Worm (Caenorhabditis elegans) whole organism, L1 larva: ENCODE measurements around the gene C29F5.8.

Experiments used
- C04F5.9 ChIP-seq: sonication (generic microtip); optimal IDR thresholded peaks from 2 replicates; lab custom pipeline; 2016; ENCODE audit warnings: missing genetic modification characterization, missing compliant biosample characterization
- Y116A8C.19 ChIP-seq: sonication (generic microtip); optimal IDR thresholded peaks from 2 replicates; lab custom pipeline; 2016; ENCODE audit warnings: missing compliant biosample characterization, missing genetic modification characterization, borderline replicate concordance
- aly-2 ChIP-seq: fragments of 150-350 bp; optimal IDR thresholded peaks from 2 replicates; lab custom pipeline; 2014; ENCODE audit warnings: missing biosample characterization, missing genetic modification characterization
- blmp-1 ChIP-seq: fragments of 150-350 bp; optimal IDR thresholded peaks from 2 replicates; lab custom pipeline; 2014; ENCODE audit warnings: missing biosample characterization, missing genetic modification characterization
- ceh-90 ChIP-seq: sonication (generic microtip); optimal IDR thresholded peaks from 2 replicates; lab custom pipeline; 2016; ENCODE audit warnings: missing genetic modification characterization, missing compliant biosample characterization
- ces-1 ChIP-seq: fragments of 150-350 bp; optimal IDR thresholded peaks from 2 replicates; lab custom pipeline; 2014; ENCODE audit warnings: missing biosample characterization, missing genetic modification reagents, missing genetic modification characterization
- dsc-1 ChIP-seq: sonication (generic microtip); optimal IDR thresholded peaks from 2 replicates; lab custom pipeline; 2016; ENCODE audit warnings: mild to moderate bottlenecking, missing genetic modification characterization, missing compliant biosample characterization
- egl-13 ChIP-seq: sonication (generic microtip); optimal IDR thresholded peaks from 2 replicates; lab custom pipeline; 2016; ENCODE audit warnings: missing genotype, missing genetic modification reagents, missing genetic modification characterization, missing compliant biosample characterization
- elt-2 ChIP-seq: sonication (generic microtip); optimal IDR thresholded peaks from 2 replicates; lab custom pipeline; 2016; ENCODE audit warnings: missing genetic modification characterization, mild to moderate bottlenecking, inconsistent platforms, missing compliant biosample characterization, missing genetic modification reagents
- elt-3 ChIP-seq, 6 experiments: fragments of 150-350 bp in 1 of 6; sonication (generic microtip); optimal IDR thresholded peaks; 2 replicates each; lab custom pipeline; 2017 to 2018; ENCODE audit warnings: missing biosample characterization in 6 of 6, missing genetic modification characterization in 6 of 6, inconsistent platforms in 1 of 6
- ets-5 ChIP-seq: fragments of 200-800 bp; sonication (Bioruptor generic); IDR thresholded peaks from 2 replicates; pipeline ENCODE4 v1.3.6; 2022; ENCODE audit warnings: missing genetic modification characterization, missing compliant biosample characterization
- fkh-10 ChIP-seq: sonication (generic microtip); optimal IDR thresholded peaks from 2 replicates; lab custom pipeline; 2017; ENCODE audit warnings: missing biosample characterization, missing genetic modification reagents, missing genetic modification characterization
- fkh-4 ChIP-seq: sonication (generic microtip); optimal IDR thresholded peaks from 2 replicates; lab custom pipeline; 2016; ENCODE audit warnings: missing compliant biosample characterization, missing genetic modification characterization, borderline replicate concordance
- fkh-8 ChIP-seq: sonication (generic microtip); optimal IDR thresholded peaks from 2 replicates; lab custom pipeline; 2016; ENCODE audit warnings: mild to moderate bottlenecking, missing genetic modification characterization, missing compliant biosample characterization
- fos-1 ChIP-seq: fragments of 150-350 bp; optimal IDR thresholded peaks from 2 replicates; lab custom pipeline; 2014; ENCODE audit warnings: missing biosample characterization, missing genetic modification characterization
- grh-1 ChIP-seq: fragments of 200-800 bp; sonication (Bioruptor generic); IDR thresholded peaks from 2 replicates; pipeline ENCODE4 v1.3.6; 2022; ENCODE audit warnings: missing genetic modification reagents, missing genetic modification characterization, missing compliant biosample characterization
- hlh-17 ChIP-seq: fragments of 200-800 bp; sonication (Bioruptor generic); optimal IDR thresholded peaks from 2 replicates; lab custom pipeline; 2018; ENCODE audit warnings: missing genetic modification characterization, mild to moderate bottlenecking, missing compliant biosample characterization, moderate library complexity, borderline replicate concordance
- jun-1 ChIP-seq: fragments of 150-350 bp; optimal IDR thresholded peaks from 2 replicates; lab custom pipeline; 2014; ENCODE audit warnings: missing biosample characterization, missing genetic modification reagents, missing genetic modification characterization
- lin-13 ChIP-seq: fragments of 150-350 bp; optimal IDR thresholded peaks from 2 replicates; lab custom pipeline; 2014; ENCODE audit warnings: missing biosample characterization, missing genetic modification reagents, missing genetic modification characterization
- lin-14 ChIP-seq: fragments of 200-800 bp; sonication (Bioruptor generic); optimal IDR thresholded peaks from 2 replicates; lab custom pipeline; 2018; ENCODE audit warnings: mild to moderate bottlenecking, missing genetic modification characterization, moderate library complexity, missing compliant biosample characterization
- lin-15B ChIP-seq: fragments of 150-350 bp; sonication (generic microtip); optimal IDR thresholded peaks from 3 replicates; lab custom pipeline; 2014; ENCODE audit warnings: missing biosample characterization, missing genetic modification characterization
- lin-35 ChIP-seq, 2 experiments: fragments of 150-350 bp; optimal IDR thresholded peaks; 2 replicates each; lab custom pipeline; 2014; ENCODE audit warnings: missing biosample characterization in 2 of 2, missing genetic modification characterization in 2 of 2, missing genetic modification reagents in 2 of 2
- lin-39 ChIP-seq: fragments of 150-350 bp; optimal IDR thresholded peaks from 2 replicates; lab custom pipeline; 2014; ENCODE audit warnings: missing biosample characterization, missing genetic modification reagents, missing genetic modification characterization
- lir-3 ChIP-seq: sonication (generic microtip); optimal IDR thresholded peaks from 2 replicates; lab custom pipeline; 2016; ENCODE audit warnings: mild to moderate bottlenecking, missing genetic modification characterization, moderate library complexity, missing compliant biosample characterization; ENCODE audit not compliant: poor library complexity
- lsy-2 ChIP-seq, 2 experiments: fragments of 150-350 bp; optimal IDR thresholded peaks; 2 replicates each; lab custom pipeline; 2014; ENCODE audit warnings: missing biosample characterization in 2 of 2, missing genetic modification characterization in 2 of 2
- mab-9 ChIP-seq: fragments of 200-800 bp; sonication (Bioruptor generic); IDR thresholded peaks from 2 replicates; pipeline ENCODE4 v1.3.6; 2022; ENCODE audit warnings: missing genetic modification reagents, missing genetic modification characterization, missing compliant biosample characterization
- mep-1 ChIP-seq: fragments of 150-350 bp; optimal IDR thresholded peaks from 2 replicates; lab custom pipeline; 2014; ENCODE audit warnings: missing biosample characterization, missing genetic modification characterization
- nhr-12 ChIP-seq: sonication (generic microtip); optimal IDR thresholded peaks from 2 replicates; lab custom pipeline; 2017; ENCODE audit warnings: missing biosample characterization, missing genetic modification characterization
- nhr-19 ChIP-seq: fragments of 200-800 bp; sonication (Bioruptor generic); conservative IDR thresholded peaks from 2 replicates; pipeline ENCODE4 v1.3.6; 2022; ENCODE audit warnings: missing genetic modification characterization, missing compliant biosample characterization
- nhr-20 ChIP-seq: sonication (generic microtip); optimal IDR thresholded peaks from 2 replicates; lab custom pipeline; 2016; ENCODE audit warnings: mild to moderate bottlenecking, missing genetic modification characterization, missing compliant biosample characterization
- nhr-47 ChIP-seq: sonication (generic microtip); optimal IDR thresholded peaks from 2 replicates; lab custom pipeline; 2016; ENCODE audit warnings: mild to moderate bottlenecking, missing genetic modification characterization, moderate library complexity, missing compliant biosample characterization
- nhr-71 ChIP-seq: sonication (generic microtip); optimal IDR thresholded peaks from 2 replicates; lab custom pipeline; 2016; ENCODE audit warnings: mild to moderate bottlenecking, missing genetic modification characterization, moderate library complexity, missing compliant biosample characterization
- nhr-76 ChIP-seq: sonication (generic microtip); optimal IDR thresholded peaks from 2 replicates; lab custom pipeline; 2017; ENCODE audit warnings: missing biosample characterization, missing genetic modification characterization
- nhr-77 ChIP-seq: fragments of 150-350 bp; optimal IDR thresholded peaks from 2 replicates; lab custom pipeline; 2014; ENCODE audit warnings: missing biosample characterization, missing genetic modification characterization
- nhr-85 ChIP-seq: sonication (generic microtip); peaks from one replicate; lab custom pipeline; 2016; ENCODE audit warnings: missing genetic modification characterization, inconsistent platforms, missing compliant biosample characterization
- pqm-1 ChIP-seq: sonication (generic microtip); optimal IDR thresholded peaks from 3 replicates; lab custom pipeline; 2017; ENCODE audit warnings: missing biosample characterization, missing genetic modification characterization
- rnt-1 ChIP-seq: sonication (generic microtip); optimal IDR thresholded peaks from 2 replicates; lab custom pipeline; 2016; ENCODE audit warnings: mild to moderate bottlenecking, missing genetic modification characterization, moderate library complexity, missing compliant biosample characterization
- snpc-4 ChIP-seq: fragments of 150-350 bp; optimal IDR thresholded peaks from 2 replicates; lab custom pipeline; 2014; ENCODE audit warnings: missing biosample characterization, missing genetic modification characterization
- snu-23 ChIP-seq: sonication (generic microtip); optimal IDR thresholded peaks from 2 replicates; lab custom pipeline; 2016; ENCODE audit warnings: missing genetic modification characterization, missing compliant biosample characterization
- sox-4 ChIP-seq: sonication (generic microtip); optimal IDR thresholded peaks from 2 replicates; lab custom pipeline; 2016; ENCODE audit warnings: missing genetic modification characterization, missing compliant biosample characterization
- sptf-1 ChIP-seq: fragments of 150-350 bp; optimal IDR thresholded peaks from 2 replicates; lab custom pipeline; 2014; ENCODE audit warnings: missing biosample characterization, missing genetic modification characterization
- swsn-7 ChIP-seq: sonication (generic microtip); optimal IDR thresholded peaks from 2 replicates; lab custom pipeline; 2016; ENCODE audit warnings: missing genetic modification characterization, missing compliant biosample characterization
- tbx-2 ChIP-seq: sonication (generic microtip); optimal IDR thresholded peaks from 2 replicates; lab custom pipeline; 2016; ENCODE audit warnings: missing genetic modification characterization, missing compliant biosample characterization
- tlp-1 ChIP-seq: fragments of 150-350 bp; optimal IDR thresholded peaks from 2 replicates; lab custom pipeline; 2014; ENCODE audit warnings: missing biosample characterization, missing genetic modification characterization
- unc-62 ChIP-seq: fragments of 150-350 bp; optimal IDR thresholded peaks from 2 replicates; lab custom pipeline; 2014; ENCODE audit warnings: missing biosample characterization, missing genetic modification reagents, missing genetic modification characterization
- xbp-1 ChIP-seq: sonication (generic microtip); optimal IDR thresholded peaks from 2 replicates; lab custom pipeline; 2016; ENCODE audit warnings: missing genetic modification characterization, missing compliant biosample characterization
- zag-1 ChIP-seq: fragments of 150-350 bp; optimal IDR thresholded peaks from 2 replicates; lab custom pipeline; 2014; ENCODE audit warnings: missing biosample characterization, missing genetic modification characterization

C29F5.8 gene

DNA sequence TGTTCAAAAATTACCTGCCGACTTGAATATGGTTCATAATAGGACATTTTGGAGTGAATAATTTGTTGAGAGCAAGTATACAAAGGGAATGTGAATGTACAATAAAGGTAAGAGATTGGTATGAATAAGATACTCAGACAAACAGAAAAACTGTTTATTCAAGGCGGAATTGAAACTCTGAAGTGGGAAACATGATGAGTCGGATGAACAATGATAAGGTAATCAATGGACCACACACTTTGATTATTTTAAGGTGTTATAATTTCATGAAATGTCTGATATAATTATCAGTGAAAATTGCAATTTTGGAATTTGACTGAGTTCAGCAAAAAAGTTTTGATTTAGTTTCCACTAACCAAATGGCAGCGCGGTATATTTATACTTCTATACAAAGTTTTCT lies 33.3 kb downstream of the C29F5.8 start:
- peak in 1 of 2 experiments; percentile 6 for TF ChIP-seq lin-35 (GFP tag; optimal IDR thresholded peaks at IDR 0.05; lab: Kevin White, UChicago)
- TF ChIP-seq elt-2 (tag; lab: Kevin White, UChicago), result peak; percentile 57
- no peak for TF ChIP-seq fkh-8
- no peak for TF ChIP-seq aly-2 (tag; lab: Kevin White, UChicago)
- no peak for TF ChIP-seq ces-1 (GFP tag; lab: Kevin White, UChicago)
- TF ChIP-seq mab-9 (GFP tag; lab: Robert Waterston, UW), result no peak
- TF ChIP-seq, all 84 proteins: peak for 2

- TF ChIP-seq zag-1 (no peak), rnt-1 (tag; lab: Kevin White, UChicago) (no peak), swsn-7 (tag; lab: Kevin White, UChicago) (no peak), tlp-1 (tag; lab: Kevin White, UChicago) (no peak), grh-1 (GFP tag; lab: Robert Waterston, UW) (no peak), fos-1 (tag; lab: Kevin White, UChicago) (no peak), egl-13 (no peak), sox-4 (no peak), fkh-4 (no peak), aly-2 (tag; lab: Kevin White, UChicago) (no peak), xbp-1 (tag; lab: Kevin White, UChicago) (no peak), nhr-19 (no peak), jun-1 (tag; lab: Kevin White, UChicago) (no peak), nhr-76 (no peak)
- TF ChIP-seq, all 84 proteins: peak for 0
These were observed 33.7 kb downstream of the C29F5.8 start, which contains the start of gene C32D5.7 for ce11 chrII:6339948-6340347. C32D5.7 (minus strand) TSS chrII:6340048.

DNA sequence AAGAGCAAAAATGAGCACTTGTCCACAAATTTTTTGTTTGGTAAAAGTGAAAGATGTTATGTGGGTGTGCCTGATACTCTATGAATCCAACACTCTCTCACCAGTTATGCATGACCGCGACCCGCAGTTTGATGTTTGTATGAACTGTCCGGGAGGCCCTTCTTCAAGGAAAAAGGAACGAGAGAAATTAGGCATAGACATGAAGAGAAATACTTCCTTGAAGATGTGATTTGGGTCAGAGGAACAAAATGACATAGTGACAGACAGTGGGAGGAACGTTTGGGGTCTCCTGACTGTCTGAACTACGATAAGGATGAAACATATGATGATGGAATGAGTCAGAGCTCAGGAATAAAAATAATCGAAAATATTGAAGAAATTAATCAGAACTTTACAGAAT lies 34.9 kb downstream of the C29F5.8 start:
- TF ChIP-seq lin-14, result peak; percentile 18
- TF ChIP-seq ceh-90 (tag; lab: Kevin White, UChicago), result no peak
- peak; percentile 14 for TF ChIP-seq nhr-85 (tag; lab: Kevin White, UChicago)
- peak; percentile 79 for TF ChIP-seq blmp-1 (tag; lab: Kevin White, UChicago)

ce11 chrII:6342455-6342854 lies 36.2 kb downstream of the C29F5.8 start:
- TF ChIP-seq nhr-76 (no peak), nhr-71 (tag; lab: Kevin White, UChicago) (peak; percentile 64), nhr-12 (tag; lab: Kevin White, UChicago) (no peak), sptf-1 (tag; lab: Kevin White, UChicago) (no peak), fkh-8 (peak; percentile 96), rnt-1 (tag; lab: Kevin White, UChicago) (no peak), ets-5 (no peak), nhr-19 (no peak), nhr-77 (tag; lab: Kevin White, UChicago) (peak; percentile 5), dsc-1 (peak; percentile 74), snu-23 (GFP tag; lab: Kevin White, UChicago) (peak; percentile 4), lin-35 (GFP tag; optimal IDR thresholded peaks at IDR 0.05; lab: Kevin White, UChicago) (no peak), nhr-20 (peak; percentile 9), lin-39 (tag; lab: Kevin White, UChicago) (no peak), lin-14 (peak; percentile 24), snpc-4 (tag; lab: Kevin White, UChicago) (no peak), nhr-47 (tag; lab: Kevin White, UChicago) (peak; percentile 36), pqm-1 (no peak), lin-15B (tag; lab: Kevin White, UChicago) (no peak)

ce11 chrII:6343893-6344292 lies 37.7 kb downstream of the C29F5.8 start, which contains the start of gene txt-18:
txt-18 (plus strand) TSS chrII:6344072.
- TF ChIP-seq C04F5.9 (tag; lab: Kevin White, UChicago) (no peak), tbx-2 (tag; lab: Kevin White, UChicago) (no peak), elt-3 (tag; optimal IDR thresholded peaks at IDR 0.05; lab: Kevin White, UChicago) (peak in 1 of 6 experiments; percentile 32), unc-62 (GFP tag; lab: Kevin White, UChicago) (no peak), Y116A8C.19 (tag; lab: Kevin White, UChicago) (no peak), lsy-2 (tag; optimal IDR thresholded peaks at IDR 0.05; lab: Kevin White, UChicago) (peak in 1 of 2 experiments; percentile 59), blmp-1 (tag; lab: Kevin White, UChicago) (peak; percentile 90), lir-3 (no peak), nhr-20 (peak; percentile 47), aly-2 (tag; lab: Kevin White, UChicago) (no peak), rnt-1 (tag; lab: Kevin White, UChicago) (peak; percentile 4), swsn-7 (tag; lab: Kevin White, UChicago) (peak; percentile 1), fkh-10 (GFP tag; lab: Kevin White, UChicago) (no peak), mep-1 (tag; lab: Kevin White, UChicago) (no peak), lin-13 (peak; percentile 23), hlh-17 (GFP tag; lab: Kevin White, UChicago) (no peak), dsc-1 (peak; percentile 45)
